Fruit fly (Drosophila melanogaster): ENCODE results near the gene CG3982.

The CG3982 gene

dm6 chr3L:9460775-9461491 lies 43.7 kb upstream of the CG3982 start, which contains the start of the genes CG3434 and CG44838 (continued):
- TF ChIP-seq wek (GFP tag; optimal IDR thresholded peaks at IDR 0.05) (no peak), Dbx (GFP tag; IDR thresholded peaks at IDR 0.05) (peak; percentile 77; the same call in 2 of the 3 replicates), CG13424 (tag; optimal IDR thresholded peaks at IDR 0.05) (peak; percentile 87), CG6683 (GFP tag; optimal IDR thresholded peaks at IDR 0.05) (peak; percentile 62), HHEX (GFP tag; optimal IDR thresholded peaks at IDR 0.05) (peak; percentile 62), CG10321 (GFP tag; IDR thresholded peaks at IDR 0.05) (no peak), psq (GFP tag; optimal IDR thresholded peaks at IDR 0.05) (peak; percentile 77), Atf3 (GFP tag; optimal IDR thresholded peaks at IDR 0.05) (peak; percentile 73), ci (GFP tag; IDR thresholded peaks at IDR 0.05) (peak; percentile 79; the same call in 2 of the 3 replicates), CG3995 (GFP tag; optimal IDR thresholded peaks at IDR 0.05) (peak; percentile 29), chm (GFP tag; IDR thresholded peaks at IDR 0.05) (no peak), dm (GFP tag; optimal IDR thresholded peaks at IDR 0.05) (peak; percentile 75), Ets65A (GFP tag) (peak; percentile 96), klu (GFP tag; IDR thresholded peaks at IDR 0.05) (peak; percentile 51; the same call in 1 of the 2 replicates), Hr78 (GFP tag; optimal IDR thresholded peaks at IDR 0.05) (peak in 1 of 2 experiments; percentile 7), phol (tag; optimal IDR thresholded peaks at IDR 0.05) (peak; percentile 96), Lpt (GFP tag; optimal IDR thresholded peaks at IDR 0.05) (no peak), sob (GFP tag; IDR thresholded peaks at IDR 0.05) (peak; percentile 80), CG9932 (GFP tag; IDR thresholded peaks at IDR 0.05) (peak; percentile 87), Sry-β (GFP tag; optimal IDR thresholded peaks at IDR 0.05) (peak; percentile 97), tgo (GFP tag; IDR thresholded peaks at IDR 0.05) (peak; percentile 64), odd (GFP tag; optimal IDR thresholded peaks at IDR 0.05) (peak; percentile 44), CkIIα-i1 (GFP tag; IDR thresholded peaks at IDR 0.05) (no peak), zfh2 (GFP tag; optimal IDR thresholded peaks at IDR 0.05) (peak; percentile 75), chinmo (GFP tag; IDR thresholded peaks at IDR 0.05; ENCODE audit: partially characterized antibody) (peak; percentile 77; the same call in 1 of the 4 replicates), CG7839 (tag; optimal IDR thresholded peaks at IDR 0.05) (peak; percentile 82), CG4282 (GFP tag; optimal IDR thresholded peaks at IDR 0.05) (peak; percentile 48), CG2202 (tag; optimal IDR thresholded peaks at IDR 0.05) (peak; percentile 58), CG31224 (GFP tag; IDR thresholded peaks at IDR 0.05) (no peak; the same call in 1 of the 2 replicates), maf-S (GFP tag; optimal IDR thresholded peaks at IDR 0.05) (peak; percentile 35), Bgb (GFP tag; IDR thresholded peaks at IDR 0.05; ENCODE audit: partially characterized antibody) (peak; percentile 35; the same call in 1 of the 2 replicates), CG12071 (GFP tag; optimal IDR thresholded peaks at IDR 0.05) (peak; percentile 18), CrebB (tag; optimal IDR thresholded peaks at IDR 0.05) (peak; percentile 38), row (GFP tag; IDR thresholded peaks at IDR 0.05) (peak; percentile 94), tna (GFP tag; IDR thresholded peaks at IDR 0.05; ENCODE audit: partially characterized antibody) (no peak), CG10543 (GFP tag; optimal IDR thresholded peaks at IDR 0.05) (peak; percentile 91), CG30431 (GFP tag; optimal IDR thresholded peaks at IDR 0.05) (peak; percentile 41), Xrp1 (GFP tag; IDR thresholded peaks at IDR 0.05) (peak; percentile 86), otp (GFP tag; IDR thresholded peaks at IDR 0.05) (peak; percentile 72; the same call in 2 of the 3 replicates), Dll (GFP tag; IDR thresholded peaks at IDR 0.05; ENCODE audit: partially characterized antibody) (peak; percentile 21; the same call in 1 of the 4 replicates), Hsf (GFP tag; optimal IDR thresholded peaks at IDR 0.05) (peak; percentile 83), CG15514 (GFP tag; optimal IDR thresholded peaks at IDR 0.05) (peak; percentile 90), Hmr (GFP tag; optimal IDR thresholded peaks at IDR 0.05) (peak; percentile 83), CG7556 (GFP tag; optimal IDR thresholded peaks at IDR 0.05) (peak; percentile 72), Lhr (GFP tag; optimal IDR thresholded peaks at IDR 0.05) (peak; percentile 70), CG7786 (GFP tag; optimal IDR thresholded peaks at IDR 0.05) (peak; percentile 57), gce (GFP tag; IDR thresholded peaks at IDR 0.05) (no peak), CG17186 (GFP tag; optimal IDR thresholded peaks at IDR 0.05) (peak; percentile 58), CG11696 (GFP tag; IDR thresholded peaks at IDR 0.05) (peak; percentile 38)

All from whole organism, embryonic.